Fruit fly (Drosophila melanogaster) Kc167 (cell line): ENCODE data around the gene CG4287.

Source experiments
- Myc ChIP-seq: fragments of >200 bp; optimal IDR thresholded peaks from 2 replicates; lab custom pipeline; 2017; ENCODE audit warnings: missing external identifiers
- Sin3A ChIP-seq: fragments of >200 bp; optimal IDR thresholded peaks from 2 replicates; lab custom pipeline; 2018; ENCODE audit warnings: missing external identifiers
- h ChIP-seq: fragments of >200 bp; optimal IDR thresholded peaks from 3 replicates; lab custom pipeline; 2018; ENCODE audit warnings: missing external identifiers
- insv ChIP-seq: fragments of >200 bp; optimal IDR thresholded peaks from 3 replicates; lab custom pipeline; 2018; ENCODE audit warnings: missing external identifiers
- psq ChIP-seq: fragments of >200 bp; optimal IDR thresholded peaks from 2 replicates; lab custom pipeline; 2017; ENCODE audit warnings: missing external identifiers
- ttk ChIP-seq: sonication (Bioruptor generic); optimal IDR thresholded peaks from 2 replicates; lab custom pipeline; 2017; ENCODE audit warnings: missing external identifiers

Gene CG4287

dm6 chr3R:15927172-15927571 is 36.5 kb downstream of the CG4287 start:
- TF ChIP-seq Myc (no peak), h (no peak), insv (lab: Kevin White, UChicago) (no peak), Sin3A (lab: Kevin White, UChicago) (no peak), psq (no peak), ttk (lab: Kevin White, UChicago) (no peak)

- no peak for TF ChIP-seq ttk (lab: Kevin White, UChicago)
- no peak for TF ChIP-seq h
- no peak for TF ChIP-seq Myc
- TF ChIP-seq Sin3A (lab: Kevin White, UChicago), result no peak
- no peak for TF ChIP-seq psq
- TF ChIP-seq insv (lab: Kevin White, UChicago), result no peak
These were observed 37.7 kb downstream of the CG4287 start for dm6 chr3R:15925939-15926338.

dm6 chr3R:15925329-15925728 is 38.3 kb downstream of the CG4287 start, which contains the start of gene CG34276:
TSS of gene CG34276 (plus strand) at chr3R:15925629.
- TF ChIP-seq ttk (lab: Kevin White, UChicago) (no peak), Myc (no peak), insv (lab: Kevin White, UChicago) (no peak), Sin3A (lab: Kevin White, UChicago) (no peak), h (no peak), psq (no peak)

- TF ChIP-seq insv (lab: Kevin White, UChicago), result no peak
- TF ChIP-seq Myc, result no peak
- TF ChIP-seq ttk (lab: Kevin White, UChicago), result no peak
- TF ChIP-seq Sin3A (lab: Kevin White, UChicago), result no peak
- TF ChIP-seq h, result no peak
- no peak for TF ChIP-seq psq
These were observed 40.8 kb downstream of the CG4287 start for dm6 chr3R:15922622-15923574.

dm6 chr3R:15921747-15922146 is 41.9 kb downstream of the CG4287 start:
- TF ChIP-seq psq, result no peak
- TF ChIP-seq insv (lab: Kevin White, UChicago), result no peak
- no peak for TF ChIP-seq h
- no peak for TF ChIP-seq ttk (lab: Kevin White, UChicago)
- TF ChIP-seq Sin3A (lab: Kevin White, UChicago), result no peak
- no peak for TF ChIP-seq Myc

dm6 chr3R:15920751-15921156 is 42.9 kb downstream of the CG4287 start, which contains the start of gene Fbxl7:
TSS of gene Fbxl7 (plus strand) at chr3R:15920898.
- TF ChIP-seq h, result no peak
- TF ChIP-seq insv (lab: Kevin White, UChicago), result no peak
- TF ChIP-seq Myc, result no peak
- TF ChIP-seq psq, result no peak
- TF ChIP-seq ttk (lab: Kevin White, UChicago), result no peak
- TF ChIP-seq Sin3A (lab: Kevin White, UChicago), result no peak

dm6 chr3R:15920229-15920533 is 43.5 kb downstream of the CG4287 start:
- TF ChIP-seq insv (lab: Kevin White, UChicago) (no peak), Sin3A (lab: Kevin White, UChicago) (no peak), psq (no peak)

- TF ChIP-seq insv (lab: Kevin White, UChicago) (no peak), psq (no peak), ttk (lab: Kevin White, UChicago) (no peak), Myc (no peak), h (no peak), Sin3A (lab: Kevin White, UChicago) (no peak)
These were observed 44.1 kb downstream of the CG4287 start for dm6 chr3R:15919367-15920228.

dm6 chr3R:15917907-15918306 is 45.8 kb downstream of the CG4287 start, which contains the start of gene CG45105:
TSS of gene CG45105 (minus strand) at chr3R:15918007.
- TF ChIP-seq ttk (lab: Kevin White, UChicago) (no peak), psq (no peak), insv (lab: Kevin White, UChicago) (no peak), Sin3A (lab: Kevin White, UChicago) (no peak), Myc (no peak), h (no peak)

dm6 chr3R:15913231-15913630 is 50.4 kb downstream of the CG4287 start:
- TF ChIP-seq Sin3A (lab: Kevin White, UChicago) (no peak), ttk (lab: Kevin White, UChicago) (no peak), h (no peak), Myc (no peak), psq (no peak), insv (lab: Kevin White, UChicago) (no peak)
